Worm (Caenorhabditis elegans) whole organism, L1 larva: ENCODE data around the gene fpn-1.2.

Experiments
- Y116A8C.19 ChIP-seq: sonication (generic microtip); optimal IDR thresholded peaks from 2 replicates; lab custom pipeline; 2016; ENCODE audit warnings: missing compliant biosample characterization, missing genetic modification characterization, borderline replicate concordance
- aly-2 ChIP-seq: fragments of 150-350 bp; optimal IDR thresholded peaks from 2 replicates; lab custom pipeline; 2014; ENCODE audit warnings: missing biosample characterization, missing genetic modification characterization
- ama-1 ChIP-seq: fragments of 150-350 bp; optimal IDR thresholded peaks from 2 replicates; lab custom pipeline; 2014
- blmp-1 ChIP-seq: fragments of 150-350 bp; optimal IDR thresholded peaks from 2 replicates; lab custom pipeline; 2014; ENCODE audit warnings: missing biosample characterization, missing genetic modification characterization
- egl-27 ChIP-seq, 2 experiments: fragments of 150-350 bp in 1 of 2; sonication (generic microtip); optimal IDR thresholded peaks; 3 replicates each; lab custom pipeline; 2017 to 2018; ENCODE audit warnings: missing biosample characterization in 2 of 2, missing genetic modification characterization in 2 of 2, missing genetic modification reagents in 2 of 2
- elt-2 ChIP-seq: sonication (generic microtip); optimal IDR thresholded peaks from 2 replicates; lab custom pipeline; 2016; ENCODE audit warnings: missing genetic modification characterization, mild to moderate bottlenecking, inconsistent platforms, missing compliant biosample characterization, missing genetic modification reagents
- hpl-2 ChIP-seq: fragments of 150-350 bp; optimal IDR thresholded peaks from 2 replicates; lab custom pipeline; 2014; ENCODE audit warnings: missing biosample characterization, missing genetic modification reagents, missing genetic modification characterization
- lin-13 ChIP-seq: fragments of 150-350 bp; optimal IDR thresholded peaks from 2 replicates; lab custom pipeline; 2014; ENCODE audit warnings: missing biosample characterization, missing genetic modification reagents, missing genetic modification characterization
- nhr-76 ChIP-seq: sonication (generic microtip); optimal IDR thresholded peaks from 2 replicates; lab custom pipeline; 2017; ENCODE audit warnings: missing biosample characterization, missing genetic modification characterization
- rnt-1 ChIP-seq: sonication (generic microtip); optimal IDR thresholded peaks from 2 replicates; lab custom pipeline; 2016; ENCODE audit warnings: mild to moderate bottlenecking, missing genetic modification characterization, moderate library complexity, missing compliant biosample characterization
- skn-1 ChIP-seq: fragments of 150-350 bp; optimal IDR thresholded peaks from 2 replicates; lab custom pipeline; 2014; ENCODE audit warnings: missing biosample characterization, missing genetic modification characterization

DNA sequence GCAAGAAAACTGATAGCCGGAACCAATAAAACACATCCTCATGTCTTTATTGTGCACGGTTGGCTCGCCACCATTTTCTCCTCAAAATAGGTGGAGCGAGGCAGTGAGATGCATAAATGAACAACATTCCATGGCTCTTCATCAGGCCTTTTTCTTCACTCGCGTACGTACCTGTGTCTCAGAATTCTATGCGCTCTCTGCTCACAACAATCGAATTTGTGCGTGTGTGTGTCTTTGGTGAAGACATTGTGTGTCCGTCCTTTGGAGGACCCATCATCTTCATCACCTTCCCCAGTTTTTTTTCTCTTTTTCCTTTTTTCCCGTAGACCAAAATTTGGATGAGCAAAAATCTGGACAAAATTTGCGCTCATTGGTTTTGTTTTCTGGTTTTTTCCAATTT lies 42.2 kb downstream of the fpn-1.2 start:
- TF ChIP-seq skn-1 (tag; lab: Kevin White, UChicago) (no peak), egl-27 (tag; optimal IDR thresholded peaks at IDR 0.05; lab: Kevin White, UChicago) (no peak), lin-13 (GFP tag; lab: Kevin White, UChicago) (no peak), blmp-1 (tag; lab: Kevin White, UChicago) (no peak), ama-1 (lab: Kevin White, UChicago) (no peak), nhr-76 (tag; lab: Kevin White, UChicago) (no peak), aly-2 (tag; lab: Kevin White, UChicago) (no peak), elt-2 (tag; lab: Kevin White, UChicago) (no peak), rnt-1 (tag; lab: Kevin White, UChicago) (no peak), hpl-2 (GFP tag; lab: Kevin White, UChicago) (no peak), Y116A8C.19 (tag; lab: Kevin White, UChicago) (no peak)
